Worm (Caenorhabditis elegans): ENCODE data around the gene col-142.

Gene col-142

DNA sequence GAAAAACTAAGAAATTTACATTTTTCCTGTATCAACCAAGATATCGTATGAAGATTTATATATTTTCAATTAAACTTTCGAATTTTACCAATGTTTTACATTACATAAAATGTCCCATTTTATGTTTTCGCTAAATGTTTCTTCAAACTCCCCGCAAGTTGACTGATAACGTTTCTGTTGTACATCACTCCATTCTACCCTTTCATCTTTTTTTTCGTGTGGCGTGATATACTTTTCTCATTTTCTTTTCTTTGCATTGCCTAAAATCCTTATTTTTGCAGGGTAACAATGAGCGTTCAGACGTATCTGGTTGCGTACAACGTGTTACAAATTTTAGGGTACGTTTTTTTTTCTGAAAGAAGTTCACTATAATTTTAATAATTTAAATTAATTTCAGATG is 8.0 kb downstream of the col-142 start, which contains the start of gene hpo-8:
TSS of gene hpo-8 (plus strand) at position 282 of the 400 bp plus-strand sequence.
- TF ChIP-seq dao-5 (tag; optimal IDR thresholded peaks at IDR 0.05) (no peak), him-1 (tag; optimal IDR thresholded peaks at IDR 0.05) (no peak), W03F9.2 (tag; optimal IDR thresholded peaks at IDR 0.05) (no peak)

- TF ChIP-seq him-1 (tag; optimal IDR thresholded peaks at IDR 0.05): no peak
- no peak for TF ChIP-seq dao-5 (tag; optimal IDR thresholded peaks at IDR 0.05)
- TF ChIP-seq W03F9.2 (tag; optimal IDR thresholded peaks at IDR 0.05): no peak
These were observed 11.5 kb downstream of the col-142 start, which contains the start of gene T15B7.1 for ce11 chrV:6842437-6842836. Gene T15B7.1, plus strand, starts transcription at chrV:6842737.

DNA sequence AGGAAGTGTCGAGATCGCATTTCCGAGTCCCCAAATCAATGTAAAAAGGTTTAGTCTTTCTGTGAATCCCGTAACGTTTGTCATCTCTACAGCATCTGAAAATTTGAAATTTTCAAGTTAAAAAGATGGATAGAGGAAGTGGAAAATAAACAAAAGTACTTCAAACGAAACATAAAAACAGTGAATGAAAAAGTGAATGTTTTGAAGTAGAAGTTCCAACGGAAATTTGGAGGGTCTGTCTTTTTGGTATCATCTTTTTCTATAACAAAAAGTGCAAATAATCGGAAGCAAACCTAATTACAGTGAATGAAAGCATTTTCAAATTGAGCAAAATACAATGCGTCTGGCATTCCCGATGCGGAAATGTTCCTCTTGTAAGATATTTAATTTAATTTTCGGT is 15.5 kb downstream of the col-142 start, which contains the start of gene lgc-54:
TSS of gene lgc-54 (minus strand) at position 101 of the 400 bp plus-strand sequence.
- TF ChIP-seq him-1 (tag; optimal IDR thresholded peaks at IDR 0.05) (no peak), dao-5 (tag; optimal IDR thresholded peaks at IDR 0.05) (no peak), W03F9.2 (tag; optimal IDR thresholded peaks at IDR 0.05) (no peak)

ce11 chrV:6854711-6855110 is 23.7 kb downstream of the col-142 start, which contains the start of gene gpa-10:
Gene gpa-10, minus strand, starts transcription at chrV:6854811.
- TF ChIP-seq him-1 (tag; optimal IDR thresholded peaks at IDR 0.05): no peak
- TF ChIP-seq dao-5 (tag; optimal IDR thresholded peaks at IDR 0.05): no peak

- TF ChIP-seq him-1 (tag; optimal IDR thresholded peaks at IDR 0.05): no peak
- no peak for TF ChIP-seq dao-5 (tag; optimal IDR thresholded peaks at IDR 0.05)
- TF ChIP-seq W03F9.2 (tag; optimal IDR thresholded peaks at IDR 0.05): no peak
These were observed 39.0 kb downstream of the col-142 start, which contains the start of gene frpr-18 for ce11 chrV:6870004-6870403. Gene frpr-18, plus strand, starts transcription at chrV:6870304.

ce11 chrV:6874735-6875134 is 43.8 kb downstream of the col-142 start:
- TF ChIP-seq dao-5 (tag; optimal IDR thresholded peaks at IDR 0.05) (no peak), him-1 (tag; optimal IDR thresholded peaks at IDR 0.05) (no peak), W03F9.2 (tag; optimal IDR thresholded peaks at IDR 0.05) (no peak)

DNA sequence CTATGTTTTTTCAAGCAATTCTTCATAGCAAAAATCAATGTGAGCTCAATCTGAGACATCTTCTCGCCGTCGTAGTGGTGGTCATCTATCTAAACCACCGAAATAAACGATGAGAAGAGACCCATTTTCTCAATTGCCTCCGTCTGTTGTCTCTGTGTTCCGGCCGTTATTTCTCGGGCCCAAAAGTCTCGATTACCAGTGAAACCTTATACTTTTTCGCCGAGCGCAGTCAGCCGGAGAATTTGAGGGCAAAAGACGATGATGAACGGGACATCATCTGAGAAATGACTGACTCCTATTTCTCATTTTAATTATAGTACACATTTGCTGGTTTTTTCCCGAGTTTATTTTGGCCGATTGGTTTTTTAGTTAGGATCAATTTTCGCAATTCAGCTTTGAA is 44.8 kb downstream of the col-142 start:
- TF ChIP-seq dao-5 (tag; optimal IDR thresholded peaks at IDR 0.05): no peak
- no peak for TF ChIP-seq W03F9.2 (tag; optimal IDR thresholded peaks at IDR 0.05)
- no peak for TF ChIP-seq him-1 (tag; optimal IDR thresholded peaks at IDR 0.05)

ce11 chrV:6876763-6877515 is 46.0 kb downstream of the col-142 start:
- TF ChIP-seq W03F9.2 (tag; optimal IDR thresholded peaks at IDR 0.05) (no peak), him-1 (tag; optimal IDR thresholded peaks at IDR 0.05) (no peak), dao-5 (tag; optimal IDR thresholded peaks at IDR 0.05) (no peak)

- TF ChIP-seq him-1 (tag; optimal IDR thresholded peaks at IDR 0.05): no peak
- no peak for TF ChIP-seq W03F9.2 (tag; optimal IDR thresholded peaks at IDR 0.05)
- TF ChIP-seq dao-5 (tag; optimal IDR thresholded peaks at IDR 0.05): no peak
These were observed 47.6 kb downstream of the col-142 start for ce11 chrV:6878559-6878958.

DNA sequence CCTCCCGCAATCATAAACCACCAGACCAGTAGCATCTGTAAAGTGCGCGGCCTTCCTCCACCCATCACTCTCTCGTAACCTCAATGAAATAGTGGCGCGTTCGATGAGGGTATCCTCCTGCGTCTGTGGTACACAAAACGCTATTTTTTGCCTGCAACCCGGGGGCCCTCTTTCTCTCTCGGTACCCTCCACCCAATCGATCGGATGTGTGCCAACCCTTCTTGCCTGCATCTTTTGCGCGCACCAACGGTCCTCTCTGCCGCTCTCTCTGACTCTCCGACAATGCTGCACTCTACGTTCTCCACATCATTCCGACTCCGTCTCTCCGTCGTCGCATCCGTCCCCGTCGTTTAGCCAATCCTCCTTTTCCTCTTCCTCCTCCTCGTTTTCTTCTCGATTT is 48.5 kb downstream of the col-142 start:
- TF ChIP-seq dao-5 (tag; optimal IDR thresholded peaks at IDR 0.05): no peak
- TF ChIP-seq him-1 (tag; optimal IDR thresholded peaks at IDR 0.05): peak; percentile 70

ce11 chrV:6880623-6881022 is 49.6 kb downstream of the col-142 start:
- no peak for TF ChIP-seq dao-5 (tag; optimal IDR thresholded peaks at IDR 0.05)
- TF ChIP-seq W03F9.2 (tag; optimal IDR thresholded peaks at IDR 0.05): no peak
- TF ChIP-seq him-1 (tag; optimal IDR thresholded peaks at IDR 0.05): peak; percentile 44

ce11 chrV:6881038-6881437 is 50.1 kb downstream of the col-142 start, which contains the start of gene unc-70:
Gene unc-70, plus strand, starts transcription at chrV:6881338.
- TF ChIP-seq W03F9.2 (tag; optimal IDR thresholded peaks at IDR 0.05) (no peak), him-1 (tag; optimal IDR thresholded peaks at IDR 0.05) (peak; percentile 4)

DNA sequence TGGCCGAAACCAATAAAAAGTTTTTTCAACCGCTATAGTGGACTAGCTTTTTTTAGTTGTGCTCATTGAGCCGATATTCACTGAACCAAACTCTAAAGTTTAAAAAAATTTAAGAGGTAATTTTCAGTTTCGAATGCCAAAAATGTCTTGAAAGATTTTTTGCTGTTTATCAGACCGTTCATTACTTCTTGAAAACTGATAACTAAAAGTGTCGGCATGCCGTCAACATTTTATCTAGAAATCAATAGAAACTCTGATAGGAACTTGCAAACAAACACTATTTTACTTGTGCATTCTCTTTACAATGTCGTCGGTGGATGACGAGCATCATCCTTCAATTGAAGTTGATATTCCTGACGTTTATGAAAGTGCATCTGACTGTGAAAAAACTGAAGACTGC is 50.8 kb downstream of the col-142 start:
- TF ChIP-seq him-1 (tag; optimal IDR thresholded peaks at IDR 0.05) (no peak), W03F9.2 (tag; optimal IDR thresholded peaks at IDR 0.05) (no peak), dao-5 (tag; optimal IDR thresholded peaks at IDR 0.05) (no peak)
